Worm (Caenorhabditis elegans) whole organism, young adult: ENCODE measurements around the gene F31F7.2.

Experiments used
- B0261.1 ChIP-seq: sonication (generic microtip); optimal IDR thresholded peaks from 2 replicates; lab custom pipeline; 2016; ENCODE audit warnings: mild to moderate bottlenecking, missing genetic modification characterization, moderate library complexity, missing compliant biosample characterization
- C17E4.6 ChIP-seq: fragments of 200-800 bp; sonication (Bioruptor generic); IDR thresholded peaks from 2 replicates; pipeline ENCODE4 v1.3.6; 2022; ENCODE audit warnings: missing genetic modification reagents, missing genetic modification characterization, missing compliant biosample characterization
- F33H1.4 ChIP-seq: fragments of 200-800 bp; sonication (Bioruptor generic); IDR thresholded peaks from 2 replicates; pipeline ENCODE4 v1.3.6; 2022; ENCODE audit warnings: missing genetic modification reagents, missing genetic modification characterization, missing compliant biosample characterization
- F39B2.1 ChIP-seq: fragments of 200-800 bp; sonication (Bioruptor generic); IDR thresholded peaks from 2 replicates; pipeline ENCODE4 v1.3.6; 2022; ENCODE audit warnings: missing genetic modification reagents, missing genetic modification characterization, missing compliant biosample characterization
- F52B5.7 ChIP-seq: sonication (generic microtip); optimal IDR thresholded peaks from 2 replicates; lab custom pipeline; 2016; ENCODE audit warnings: mild to moderate bottlenecking, missing genetic modification characterization, missing compliant biosample characterization
- F55B11.4 ChIP-seq: sonication (generic microtip); optimal IDR thresholded peaks from 2 replicates; lab custom pipeline; 2016; ENCODE audit warnings: missing compliant biosample characterization, missing genetic modification characterization, borderline replicate concordance; ENCODE audit not compliant: insufficient read depth
- F57C9.4 ChIP-seq: sonication (generic microtip); optimal IDR thresholded peaks from 2 replicates; lab custom pipeline; 2017; ENCODE audit warnings: mild to moderate bottlenecking, missing genetic modification characterization, missing compliant biosample characterization
- T07F8.4 ChIP-seq: sonication (generic microtip); optimal IDR thresholded peaks from 2 replicates; lab custom pipeline; 2016; ENCODE audit warnings: mild to moderate bottlenecking, missing genetic modification characterization, moderate library complexity, missing compliant biosample characterization
- T26A5.8 ChIP-seq: sonication (generic microtip); optimal IDR thresholded peaks from 2 replicates; lab custom pipeline; 2016; ENCODE audit warnings: missing genetic modification characterization, missing compliant biosample characterization
- Y53G8AR.9 ChIP-seq: fragments of 200-800 bp; sonication (Bioruptor generic); conservative IDR thresholded peaks from 2 replicates; pipeline ENCODE4 v1.3.6; 2022; ENCODE audit warnings: missing genetic modification reagents, missing genetic modification characterization, missing compliant biosample characterization
- akir-1 ChIP-seq: fragments of 200-800 bp; sonication (Bioruptor generic); optimal IDR thresholded peaks from 2 replicates; lab custom pipeline; 2018; ENCODE audit warnings: mild to moderate bottlenecking, missing genetic modification characterization, moderate library complexity, missing compliant biosample characterization
- ama-1 ChIP-seq, 3 experiments: fragments of 150-350 bp in 1 of 3; sonication (generic microtip) in 2 of 3; optimal IDR thresholded peaks; 2 replicates each; lab custom pipeline; 2014 to 2018; ENCODE audit warnings: missing biosample characterization in 2 of 3, missing genetic modification characterization in 2 of 3, missing genetic modification reagents in 2 of 3
- attf-6 ChIP-seq: fragments of 200-800 bp; sonication (Bioruptor generic); IDR thresholded peaks from 2 replicates; pipeline ENCODE4 v1.3.6; 2022; ENCODE audit warnings: missing genetic modification reagents, missing genetic modification characterization, missing compliant biosample characterization
- bed-2 ChIP-seq: fragments of 200-800 bp; sonication (Bioruptor generic); IDR thresholded peaks from 2 replicates; pipeline ENCODE4 v1.3.6; 2022; ENCODE audit warnings: missing genetic modification reagents, missing genetic modification characterization, missing compliant biosample characterization
- ceh-100 ChIP-seq: fragments of 200-800 bp; sonication (Bioruptor generic); IDR thresholded peaks from 2 replicates; pipeline ENCODE4 v1.3.6; 2022; ENCODE audit warnings: missing genetic modification reagents, missing genetic modification characterization, missing compliant biosample characterization
- ceh-27 ChIP-seq: fragments of 200-800 bp; sonication (Bioruptor generic); optimal IDR thresholded peaks from 2 replicates; lab custom pipeline; 2018; ENCODE audit warnings: mild to moderate bottlenecking, missing genetic modification characterization, moderate library complexity, missing compliant biosample characterization
- ceh-58 ChIP-seq: fragments of 200-800 bp; sonication (Bioruptor generic); IDR thresholded peaks from 2 replicates; pipeline ENCODE4 v1.3.6; 2022; ENCODE audit warnings: missing genetic modification characterization, missing compliant biosample characterization
- dox-1 ChIP-seq: fragments of 200-800 bp; sonication (Bioruptor generic); IDR thresholded peaks from 2 replicates; pipeline ENCODE4 v1.3.6; 2022; ENCODE audit warnings: missing genetic modification reagents, missing genetic modification characterization, missing compliant biosample characterization
- efl-1 ChIP-seq: fragments of 150-350 bp; optimal IDR thresholded peaks from 2 replicates; lab custom pipeline; 2014; ENCODE audit warnings: missing biosample characterization, missing genetic modification reagents, missing genetic modification characterization
- ekl-4 ChIP-seq: fragments of 200-800 bp; sonication (Bioruptor generic); IDR thresholded peaks from 2 replicates; pipeline ENCODE4 v1.3.6; 2022; ENCODE audit warnings: missing genetic modification reagents, missing genetic modification characterization, missing compliant biosample characterization
- fkh-3 ChIP-seq: sonication (generic microtip); optimal IDR thresholded peaks from 2 replicates; lab custom pipeline; 2016; ENCODE audit warnings: mild to moderate bottlenecking, missing genetic modification characterization, missing compliant biosample characterization
- hlh-12 ChIP-seq: sonication (generic microtip); optimal IDR thresholded peaks from 2 replicates; lab custom pipeline; 2016; ENCODE audit warnings: missing genetic modification characterization, missing compliant biosample characterization
- hmg-1.2 ChIP-seq: fragments of 200-800 bp; sonication (Bioruptor generic); IDR thresholded peaks from 2 replicates; pipeline ENCODE4 v1.3.6; 2022; ENCODE audit warnings: missing genetic modification reagents, missing genetic modification characterization, missing compliant biosample characterization
- hmg-20 ChIP-seq: fragments of 200-800 bp; sonication (Bioruptor generic); IDR thresholded peaks from 2 replicates; pipeline ENCODE4 v1.3.6; 2022; ENCODE audit warnings: missing genetic modification reagents, missing genetic modification characterization, missing compliant biosample characterization
- hsf-1 ChIP-seq: fragments of 200-800 bp; sonication (Bioruptor generic); IDR thresholded peaks from 2 replicates; pipeline ENCODE4 v1.3.6; 2022; ENCODE audit warnings: missing genetic modification reagents, missing genetic modification characterization, missing compliant biosample characterization
- lag-1 ChIP-seq: fragments of 200-800 bp; sonication (Bioruptor generic); IDR thresholded peaks from 2 replicates; pipeline ENCODE4 v1.3.6; 2022; ENCODE audit warnings: missing genetic modification reagents, missing genetic modification characterization, missing compliant biosample characterization
- let-607 ChIP-seq, 2 experiments: fragments of 200-800 bp in 1 of 2; sonication (Bioruptor generic) in 1 of 2; sonication (generic microtip) in 1 of 2; optimal IDR thresholded peaks; 2 replicates each; lab custom pipeline; 2016 to 2018; ENCODE audit warnings: mild to moderate bottlenecking in 2 of 2, missing compliant biosample characterization in 2 of 2, missing genetic modification characterization in 2 of 2, moderate library complexity in 2 of 2, missing genotype in 1 of 2
- lin-26 ChIP-seq: fragments of 200-800 bp; sonication (Bioruptor generic); IDR thresholded peaks from 2 replicates; pipeline ENCODE4 v1.3.6; 2022; ENCODE audit warnings: missing genetic modification reagents, missing genetic modification characterization, missing compliant biosample characterization
- lin-35 ChIP-seq, 3 experiments: fragments of 150-350 bp in 2 of 3; sonication (generic microtip) in 1 of 3; optimal IDR thresholded peaks; 2 replicates each; lab custom pipeline; 2014 to 2018; ENCODE audit warnings: missing biosample characterization in 3 of 3, missing genetic modification characterization in 3 of 3, missing genetic modification reagents in 3 of 3
- lin-40 ChIP-seq: sonication (generic microtip); optimal IDR thresholded peaks from 2 replicates; lab custom pipeline; 2016; ENCODE audit warnings: missing genetic modification characterization, mild to moderate bottlenecking, missing compliant biosample characterization, missing genotype, missing genetic modification reagents
- lsl-1 ChIP-seq: fragments of 200-800 bp; sonication (Bioruptor generic); optimal IDR thresholded peaks from 2 replicates; lab custom pipeline; 2018; ENCODE audit warnings: mild to moderate bottlenecking, missing genetic modification characterization, moderate library complexity, missing compliant biosample characterization
- lsy-27 ChIP-seq: sonication (generic microtip); optimal IDR thresholded peaks from 2 replicates; lab custom pipeline; 2017; ENCODE audit warnings: missing genetic modification characterization, mild to moderate bottlenecking, missing compliant biosample characterization, antibody characterized with exemption, missing genotype, borderline replicate concordance; ENCODE audit not compliant: insufficient read depth
- madf-6 ChIP-seq: fragments of 200-800 bp; sonication (Bioruptor generic); IDR thresholded peaks from 2 replicates; pipeline ENCODE4 v1.3.6; 2022; ENCODE audit warnings: missing genetic modification reagents, missing genetic modification characterization, missing compliant biosample characterization
- mcd-1 ChIP-seq: fragments of 200-800 bp; sonication (Bioruptor generic); IDR thresholded peaks from 2 replicates; pipeline ENCODE4 v1.3.6; 2022; ENCODE audit warnings: missing genetic modification reagents, missing genetic modification characterization, missing compliant biosample characterization
- nfya-2 ChIP-seq: fragments of 200-800 bp; sonication (Bioruptor generic); IDR thresholded peaks from 2 replicates; pipeline ENCODE4 v1.3.6; 2022; ENCODE audit warnings: missing genetic modification reagents, missing genetic modification characterization, missing compliant biosample characterization
- nhr-120 ChIP-seq: fragments of 200-800 bp; sonication (Bioruptor generic); IDR thresholded peaks from 2 replicates; pipeline ENCODE4 v1.3.6; 2022; ENCODE audit warnings: missing genetic modification characterization, missing compliant biosample characterization
- nhr-179 ChIP-seq: sonication (generic microtip); optimal IDR thresholded peaks from 2 replicates; lab custom pipeline; 2016; ENCODE audit warnings: mild to moderate bottlenecking, missing genetic modification characterization, missing compliant biosample characterization
- rec-8 ChIP-seq, 2 experiments: sonication (generic microtip); optimal IDR thresholded peaks; 2 replicates each; lab custom pipeline; 2016; ENCODE audit warnings: mild to moderate bottlenecking in 2 of 2, missing genetic modification characterization in 2 of 2, missing genetic modification reagents in 2 of 2, missing genotype in 2 of 2, missing biosample characterization in 1 of 2, missing compliant biosample characterization in 1 of 2, moderate library complexity in 1 of 2
- sdz-38 ChIP-seq: sonication (generic microtip); optimal IDR thresholded peaks from 2 replicates; lab custom pipeline; 2016; ENCODE audit warnings: missing genotype, missing genetic modification characterization, missing compliant biosample characterization
- sea-2 ChIP-seq: fragments of 200-800 bp; sonication (Bioruptor generic); IDR thresholded peaks from 2 replicates; pipeline ENCODE4 v1.3.6; 2022; ENCODE audit warnings: missing genetic modification characterization, missing compliant biosample characterization
- snpc-3.4 ChIP-seq: sonication (generic microtip); optimal IDR thresholded peaks from 2 replicates; lab custom pipeline; 2017; ENCODE audit warnings: missing genetic modification characterization, mild to moderate bottlenecking, missing compliant biosample characterization, antibody characterized with exemption, moderate library complexity, missing genotype, missing genetic modification reagents
- sptf-2 ChIP-seq: fragments of 200-800 bp; sonication (Bioruptor generic); optimal IDR thresholded peaks from 2 replicates; lab custom pipeline; 2018; ENCODE audit warnings: mild to moderate bottlenecking, missing genetic modification characterization, missing compliant biosample characterization
- tbp1 ChIP-seq: fragments of 200-800 bp; sonication (Bioruptor generic); optimal IDR thresholded peaks from 2 replicates; lab custom pipeline; 2018; ENCODE audit warnings: mild to moderate bottlenecking, missing genetic modification characterization, missing compliant biosample characterization
- unc-62 ChIP-seq: fragments of 150-350 bp; optimal IDR thresholded peaks from 2 replicates; lab custom pipeline; 2014; ENCODE audit warnings: missing biosample characterization, missing genetic modification reagents, missing genetic modification characterization
- xnd-1 ChIP-seq: sonication (generic microtip); optimal IDR thresholded peaks from 2 replicates; lab custom pipeline; 2016; ENCODE audit warnings: missing genotype, missing genetic modification reagents, missing genetic modification characterization, missing compliant biosample characterization
- ztf-18 ChIP-seq: sonication (generic microtip); optimal IDR thresholded peaks from 2 replicates; lab custom pipeline; 2016; ENCODE audit warnings: missing genotype, mild to moderate bottlenecking, missing genetic modification characterization, missing compliant biosample characterization
- ztf-22 ChIP-seq: fragments of 200-800 bp; sonication (Bioruptor generic); optimal IDR thresholded peaks from 2 replicates; lab custom pipeline; 2018; ENCODE audit warnings: mild to moderate bottlenecking, missing genetic modification characterization, moderate library complexity, missing compliant biosample characterization
- ztf-25 ChIP-seq: fragments of 200-800 bp; sonication (Bioruptor generic); IDR thresholded peaks from 2 replicates; pipeline ENCODE4 v1.3.6; 2022; ENCODE audit warnings: missing genetic modification reagents, missing genetic modification characterization, missing compliant biosample characterization
- ztf-3 ChIP-seq: fragments of 200-800 bp; sonication (Bioruptor generic); optimal IDR thresholded peaks from 2 replicates; lab custom pipeline; 2018; ENCODE audit warnings: mild to moderate bottlenecking, missing genetic modification characterization, missing compliant biosample characterization

F31F7.2 gene

ce11 chrV:6276205-6276604, 5.6 kb downstream of the F31F7.2 start, which contains the start of gene F31F7.1 (continued):
- TF ChIP-seq nhr-179 (no peak), F57C9.4 (tag; lab: Kevin White, UChicago) (no peak), ceh-100 (GFP tag; lab: Robert Waterston, UW) (no peak), ceh-27 (GFP tag; lab: Kevin White, UChicago) (no peak), T07F8.4 (tag; lab: Kevin White, UChicago) (no peak), C17E4.6 (GFP tag; lab: Robert Waterston, UW) (no peak), sdz-38 (tag; lab: Kevin White, UChicago) (no peak), dox-1 (GFP tag; lab: Robert Waterston, UW) (peak; percentile 56), hsf-1 (no peak), bed-2 (no peak), sea-2 (no peak), akir-1 (GFP tag; lab: Kevin White, UChicago) (no peak), snpc-3.4 (no peak), sptf-2 (no peak), nfya-2 (GFP tag; lab: Robert Waterston, UW) (no peak), xnd-1 (tag; lab: Kevin White, UChicago) (no peak), ztf-3 (GFP tag; lab: Kevin White, UChicago) (no peak), tbp1 (GFP tag; lab: Kevin White, UChicago) (peak; percentile 49), lin-40 (tag; lab: Kevin White, UChicago) (peak; percentile 30), efl-1 (GFP tag; lab: Kevin White, UChicago) (no peak), unc-62 (GFP tag; lab: Kevin White, UChicago) (no peak), B0261.1 (no peak), Y53G8AR.9 (GFP tag; lab: Robert Waterston, UW) (no peak), F52B5.7 (tag; lab: Kevin White, UChicago) (no peak), lag-1 (GFP tag; lab: Robert Waterston, UW) (no peak), fkh-3 (tag; lab: Kevin White, UChicago) (no peak), rec-8 (tag; optimal IDR thresholded peaks at IDR 0.05; lab: Kevin White, UChicago) (no peak), lsy-27 (no peak), let-607 (tag; optimal IDR thresholded peaks at IDR 0.05; lab: Kevin White, UChicago) (peak in 1 of 2 experiments; percentile 20), T26A5.8 (tag; lab: Kevin White, UChicago) (no peak), hmg-1.2 (GFP tag; lab: Robert Waterston, UW) (no peak), ceh-58 (no peak), nhr-120 (no peak), hmg-20 (GFP tag; lab: Robert Waterston, UW) (no peak), F55B11.4 (tag; lab: Kevin White, UChicago) (no peak), lsl-1 (GFP tag; lab: Kevin White, UChicago) (no peak), F33H1.4 (GFP tag; lab: Robert Waterston, UW) (no peak), attf-6 (GFP tag; lab: Robert Waterston, UW) (no peak), madf-6 (GFP tag; lab: Robert Waterston, UW) (no peak), lin-26 (GFP tag; lab: Robert Waterston, UW) (no peak), ztf-25 (no peak), ztf-18 (tag; lab: Kevin White, UChicago) (peak; percentile 18), F39B2.1 (GFP tag; lab: Robert Waterston, UW) (no peak), ekl-4 (GFP tag; lab: Robert Waterston, UW) (no peak), ama-1 (optimal IDR thresholded peaks at IDR 0.05; lab: Kevin White, UChicago) (peak; percentile 77), ama-1 (GFP tag; optimal IDR thresholded peaks at IDR 0.05; lab: Kevin White, UChicago) (no peak), lin-35 (GFP tag; optimal IDR thresholded peaks at IDR 0.05; lab: Kevin White, UChicago) (no peak), hlh-12 (tag; lab: Kevin White, UChicago) (no peak), mcd-1 (GFP tag; lab: Robert Waterston, UW) (no peak), ztf-22 (GFP tag; lab: Kevin White, UChicago) (peak; percentile 76)
